Worm (Caenorhabditis elegans) whole organism, midembryonic: ENCODE results near the gene C18B2.4.

Experiments
- T22C8.4 ChIP-seq: fragments of 200-800 bp; sonication (Bioruptor generic); IDR thresholded peaks from 2 replicates; pipeline ENCODE4 v1.3.6; 2022; ENCODE audit warnings: missing genetic modification characterization, missing compliant biosample characterization
- cog-1 ChIP-seq: sonication (generic microtip); optimal IDR thresholded peaks from 2 replicates; lab custom pipeline; 2016; ENCODE audit warnings: missing genetic modification characterization, missing compliant biosample characterization
- flt-1 ChIP-seq: fragments of 200-800 bp; sonication (Bioruptor generic); IDR thresholded peaks from 2 replicates; pipeline ENCODE4 v1.3.6; 2022; ENCODE audit warnings: missing genetic modification characterization, missing compliant biosample characterization
- klf-2 ChIP-seq: fragments of 200-800 bp; sonication (Bioruptor generic); conservative IDR thresholded peaks from 2 replicates; pipeline ENCODE4 v1.3.6; 2022; ENCODE audit warnings: missing genetic modification reagents, missing genetic modification characterization, missing compliant biosample characterization
- med-1 ChIP-seq: sonication (generic microtip); optimal IDR thresholded peaks from 2 replicates; lab custom pipeline; 2017; ENCODE audit warnings: missing genetic modification characterization, mild to moderate bottlenecking, missing compliant biosample characterization, antibody characterized with exemption, missing genetic modification reagents; ENCODE audit not compliant: insufficient read depth
- ref-1 ChIP-seq: fragments of 200-800 bp; sonication (Bioruptor generic); conservative IDR thresholded peaks from 2 replicates; pipeline ENCODE4 v1.3.6; 2022; ENCODE audit warnings: missing genetic modification reagents, missing genetic modification characterization, missing compliant biosample characterization
- tab-1 ChIP-seq: fragments of 200-800 bp; sonication (Bioruptor generic); IDR thresholded peaks from 2 replicates; pipeline ENCODE4 v1.3.6; 2022; ENCODE audit warnings: missing genetic modification characterization, missing compliant biosample characterization
- ztf-23 ChIP-seq: fragments of 200-800 bp; sonication (Bioruptor generic); IDR thresholded peaks from 2 replicates; pipeline ENCODE4 v1.3.6; 2022; ENCODE audit warnings: missing genetic modification reagents, missing genetic modification characterization, missing compliant biosample characterization
- ztf-29 ChIP-seq: fragments of 200-800 bp; sonication (Bioruptor generic); IDR thresholded peaks from 2 replicates; pipeline ENCODE4 v1.3.6; 2022; ENCODE audit warnings: missing genetic modification reagents, missing genetic modification characterization, missing compliant biosample characterization

Gene C18B2.4

DNA sequence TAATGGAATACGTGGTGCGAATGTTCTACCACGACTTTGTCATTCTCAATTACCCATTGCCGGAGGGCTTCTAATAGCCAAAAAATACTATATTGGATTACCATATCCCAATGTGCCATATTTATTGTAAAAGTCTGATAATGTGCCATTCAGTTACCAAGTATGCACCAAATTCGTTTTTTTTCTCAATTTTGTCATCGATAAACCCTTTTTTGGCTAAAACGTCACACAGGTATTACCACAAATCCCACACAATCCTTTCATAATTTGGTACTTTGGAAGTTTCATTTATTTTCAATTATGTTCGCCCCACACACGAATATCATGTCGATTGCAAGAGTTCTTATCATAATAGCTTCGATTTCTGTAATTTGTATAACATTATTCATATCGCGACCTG lies 22.5 kb upstream of the C18B2.4 start, which contains the start of gene vep-2:
Gene vep-2, plus strand, starts transcription at position 301 of the 400 bp plus-strand sequence.
- no peak for TF ChIP-seq ref-1 (GFP tag; lab: Robert Waterston, UW)

DNA sequence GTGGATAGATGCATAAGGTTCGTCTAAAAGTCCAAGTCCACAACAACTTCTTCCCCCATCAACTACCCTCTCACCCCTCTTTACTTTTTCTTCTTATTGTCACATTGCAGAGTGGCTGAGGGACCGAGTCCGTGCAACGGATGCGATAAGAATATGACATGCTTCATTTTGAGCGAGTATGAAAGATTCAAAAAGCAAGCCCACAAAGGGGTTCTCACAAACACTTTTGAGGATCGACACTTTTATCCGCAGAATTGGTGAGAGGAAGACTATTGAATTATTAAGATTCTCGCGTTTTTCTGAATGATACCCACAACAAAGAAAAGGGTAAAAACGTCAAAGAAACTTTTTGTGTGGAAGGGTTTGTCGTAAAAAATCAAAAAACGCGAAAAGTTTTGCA lies 20.1 kb upstream of the C18B2.4 start:
- no peak for TF ChIP-seq ref-1 (GFP tag; lab: Robert Waterston, UW)
- no peak for TF ChIP-seq med-1 (GFP tag; lab: Kevin White, UChicago)
- no peak for TF ChIP-seq klf-2 (GFP tag; lab: Robert Waterston, UW)
- TF ChIP-seq T22C8.4 (GFP tag; lab: Robert Waterston, UW), result no peak
- TF ChIP-seq ztf-29 (GFP tag; lab: Robert Waterston, UW), result no peak
- no peak for TF ChIP-seq cog-1
- no peak for TF ChIP-seq flt-1 (GFP tag; lab: Robert Waterston, UW)
- TF ChIP-seq ztf-23 (GFP tag; lab: Robert Waterston, UW), result no peak
- no peak for TF ChIP-seq tab-1

DNA sequence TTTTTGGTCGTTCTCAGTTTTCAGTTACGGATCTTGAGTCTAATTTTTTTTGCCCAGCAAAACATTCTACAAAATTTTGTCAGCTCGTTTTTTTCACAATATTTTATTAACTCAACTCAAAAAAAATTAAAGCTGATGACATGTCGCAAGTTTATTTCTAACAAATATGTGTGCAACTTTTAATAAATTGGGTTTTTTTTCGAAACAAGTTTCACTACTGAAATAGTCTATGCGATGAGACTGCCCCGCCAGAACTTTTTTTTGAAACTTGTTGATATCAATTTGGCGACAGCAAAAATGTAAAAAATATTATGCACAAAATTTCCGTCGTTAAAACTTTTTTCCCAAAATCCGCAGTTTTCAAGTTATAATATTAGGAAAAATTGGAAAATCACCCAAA lies 17.6 kb upstream of the C18B2.4 start, which contains the start of gene C18B2.2:
Gene C18B2.2, plus strand, starts transcription at position 301 of the 400 bp plus-strand sequence.
- TF ChIP-seq tab-1 (no peak), cog-1 (no peak), med-1 (GFP tag; lab: Kevin White, UChicago) (no peak), klf-2 (GFP tag; lab: Robert Waterston, UW) (no peak), ztf-23 (GFP tag; lab: Robert Waterston, UW) (no peak)

DNA sequence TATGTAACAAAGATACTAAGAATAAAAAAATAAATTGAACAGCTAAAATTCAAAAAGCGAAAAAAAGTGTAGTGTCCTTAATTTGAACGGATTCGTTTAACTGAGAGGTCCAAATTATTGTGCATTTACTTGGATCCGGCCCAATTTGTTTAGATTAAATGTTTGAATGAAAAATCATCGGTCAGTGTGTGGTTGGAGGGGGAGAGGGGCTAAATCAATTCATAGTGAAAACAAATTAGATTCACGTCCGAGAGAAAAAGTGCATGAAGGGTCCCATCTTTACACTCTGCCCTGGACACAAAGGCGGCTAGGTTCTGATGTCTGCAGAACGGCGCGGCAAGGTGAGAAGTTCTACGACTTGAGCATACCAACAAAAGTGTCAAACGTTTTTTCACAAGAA lies 13.3 kb upstream of the C18B2.4 start:
- TF ChIP-seq med-1 (GFP tag; lab: Kevin White, UChicago), result no peak
- TF ChIP-seq ztf-23 (GFP tag; lab: Robert Waterston, UW), result no peak
- no peak for TF ChIP-seq T22C8.4 (GFP tag; lab: Robert Waterston, UW)
- no peak for TF ChIP-seq cog-1
- no peak for TF ChIP-seq ref-1 (GFP tag; lab: Robert Waterston, UW)
- TF ChIP-seq tab-1, result no peak
- TF ChIP-seq klf-2 (GFP tag; lab: Robert Waterston, UW), result no peak
- TF ChIP-seq ztf-29 (GFP tag; lab: Robert Waterston, UW), result no peak
- TF ChIP-seq flt-1 (GFP tag; lab: Robert Waterston, UW), result no peak

DNA sequence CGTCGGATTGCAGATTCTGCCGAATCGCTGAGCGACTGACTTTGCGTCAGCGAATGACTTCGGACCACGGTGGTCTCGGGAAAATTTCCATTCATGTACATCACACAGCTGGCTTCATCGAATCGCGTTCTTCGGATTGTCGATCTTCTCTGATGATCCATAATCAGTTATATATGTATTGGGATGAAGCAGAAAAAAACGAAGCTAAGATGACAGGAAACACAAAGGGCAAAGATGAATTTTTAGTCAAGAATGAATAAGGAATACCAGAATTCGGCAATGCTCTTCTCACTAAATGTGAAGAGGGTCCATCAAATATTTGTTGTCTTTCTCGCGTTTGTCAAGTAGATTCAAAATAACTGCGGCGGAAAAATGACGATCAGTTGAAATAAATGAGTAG lies 11.7 kb upstream of the C18B2.4 start, which contains the start of gene del-9:
Gene del-9, minus strand, starts transcription at position 101 of the 400 bp plus-strand sequence.
- TF ChIP-seq ztf-23 (GFP tag; lab: Robert Waterston, UW), result no peak
- TF ChIP-seq T22C8.4 (GFP tag; lab: Robert Waterston, UW), result no peak
- TF ChIP-seq flt-1 (GFP tag; lab: Robert Waterston, UW), result no peak
- no peak for TF ChIP-seq cog-1
- TF ChIP-seq ztf-29 (GFP tag; lab: Robert Waterston, UW), result no peak

DNA sequence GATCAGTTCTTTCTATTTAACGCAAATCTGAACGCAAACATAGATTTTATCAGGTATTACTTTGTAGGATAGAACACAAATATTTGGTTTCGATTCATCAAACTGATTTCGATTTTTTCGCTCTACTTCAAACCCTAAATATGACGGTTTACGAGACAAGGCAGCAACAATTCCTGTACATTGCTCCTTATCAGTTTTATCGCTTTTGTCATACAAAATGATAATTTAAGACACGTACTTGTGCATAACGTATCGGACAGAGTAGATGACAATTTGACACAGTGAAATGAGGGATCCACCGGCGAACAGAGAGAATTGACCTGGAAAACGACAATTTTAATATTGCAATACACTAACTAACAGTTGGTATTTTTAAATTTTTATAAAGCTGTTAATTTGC lies 8.1 kb upstream of the C18B2.4 start:
- TF ChIP-seq T22C8.4 (GFP tag; lab: Robert Waterston, UW) (no peak), ref-1 (GFP tag; lab: Robert Waterston, UW) (no peak), klf-2 (GFP tag; lab: Robert Waterston, UW) (no peak), ztf-29 (GFP tag; lab: Robert Waterston, UW) (no peak), med-1 (GFP tag; lab: Kevin White, UChicago) (no peak), cog-1 (no peak), tab-1 (no peak), ztf-23 (GFP tag; lab: Robert Waterston, UW) (no peak), flt-1 (GFP tag; lab: Robert Waterston, UW) (no peak)

DNA sequence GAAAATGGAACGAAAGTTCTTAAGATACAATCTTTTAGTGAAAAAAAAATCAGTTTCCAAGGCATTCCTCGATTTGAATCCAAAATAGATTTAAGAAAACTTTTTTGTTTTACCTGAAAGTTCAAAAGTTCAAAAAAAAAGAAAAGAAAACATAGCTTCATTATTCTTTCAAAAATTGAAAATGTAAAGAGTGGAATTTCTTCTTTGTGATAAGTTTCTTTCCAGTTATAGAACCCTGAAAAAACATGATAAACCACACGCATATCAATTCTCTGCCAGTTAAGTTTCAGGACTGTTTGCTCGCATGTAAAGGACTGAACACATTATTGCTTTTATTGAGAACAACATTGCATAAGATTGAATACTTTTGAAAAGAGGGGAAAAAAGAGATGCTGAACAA lies 6.2 kb upstream of the C18B2.4 start:
- TF ChIP-seq med-1 (GFP tag; lab: Kevin White, UChicago) (no peak), flt-1 (GFP tag; lab: Robert Waterston, UW) (no peak), T22C8.4 (GFP tag; lab: Robert Waterston, UW) (no peak)

DNA sequence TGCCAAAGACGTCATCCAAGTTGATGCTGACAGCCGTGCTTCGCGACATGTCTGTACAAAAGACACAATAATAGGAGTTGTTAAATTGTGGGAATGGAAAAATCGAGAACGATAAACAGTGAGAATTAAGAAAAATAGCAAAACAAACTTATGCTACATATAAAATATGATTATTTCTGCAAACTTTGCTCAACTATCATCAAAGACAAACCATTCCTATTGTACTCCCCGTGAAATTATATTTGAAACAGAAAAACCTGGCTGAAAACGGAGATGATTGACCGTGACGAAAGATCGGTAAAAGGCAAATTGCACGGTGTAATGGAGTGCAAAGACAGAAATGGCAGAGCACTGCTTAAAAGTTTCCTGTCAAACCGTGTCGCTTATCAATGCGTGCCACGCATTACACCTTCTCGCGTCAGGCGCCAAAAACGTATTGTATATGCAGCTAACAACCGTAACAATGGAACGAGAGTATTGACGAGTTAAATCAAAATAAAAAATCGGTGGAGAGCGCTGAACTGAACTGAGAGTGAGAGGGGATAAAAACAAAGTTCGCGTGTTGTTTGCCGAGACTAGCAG lies 5.6 kb upstream of the C18B2.4 start, which contains the start of gene C18B2.5:
Gene C18B2.5, minus strand, starts transcription at position 51 of the 582 bp plus-strand sequence.
- no peak for TF ChIP-seq tab-1
- TF ChIP-seq med-1 (GFP tag; lab: Kevin White, UChicago), result no peak
- no peak for TF ChIP-seq klf-2 (GFP tag; lab: Robert Waterston, UW)
- no peak for TF ChIP-seq ref-1 (GFP tag; lab: Robert Waterston, UW)
- no peak for TF ChIP-seq cog-1
- TF ChIP-seq T22C8.4 (GFP tag; lab: Robert Waterston, UW), result no peak
- TF ChIP-seq ztf-29 (GFP tag; lab: Robert Waterston, UW), result no peak
- TF ChIP-seq flt-1 (GFP tag; lab: Robert Waterston, UW), result no peak
- TF ChIP-seq ztf-23 (GFP tag; lab: Robert Waterston, UW), result no peak

DNA sequence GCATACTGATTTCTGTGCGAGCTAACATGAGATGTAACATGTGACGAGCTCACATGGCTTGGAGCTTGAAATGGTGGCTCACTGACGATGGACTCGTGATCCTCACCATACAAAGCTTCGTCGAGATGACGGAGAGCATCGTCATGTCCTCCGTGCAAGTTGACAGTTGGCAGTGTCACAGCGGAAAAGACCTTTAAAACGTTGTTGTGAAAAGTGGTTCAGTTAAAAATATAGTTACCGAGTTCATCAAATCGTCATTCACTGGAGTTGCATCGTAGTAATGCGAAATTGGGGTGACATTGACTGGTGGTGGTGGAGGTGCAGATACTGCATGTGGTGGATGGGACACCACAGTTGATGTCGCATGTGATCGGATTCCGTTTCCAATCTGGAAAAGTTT lies 4.9 kb upstream of the C18B2.4 start:
- TF ChIP-seq klf-2 (GFP tag; lab: Robert Waterston, UW), result no peak
- no peak for TF ChIP-seq T22C8.4 (GFP tag; lab: Robert Waterston, UW)
- TF ChIP-seq flt-1 (GFP tag; lab: Robert Waterston, UW), result no peak
- TF ChIP-seq ref-1 (GFP tag; lab: Robert Waterston, UW), result no peak
- no peak for TF ChIP-seq med-1 (GFP tag; lab: Kevin White, UChicago)
- TF ChIP-seq tab-1, result no peak
- no peak for TF ChIP-seq cog-1

DNA sequence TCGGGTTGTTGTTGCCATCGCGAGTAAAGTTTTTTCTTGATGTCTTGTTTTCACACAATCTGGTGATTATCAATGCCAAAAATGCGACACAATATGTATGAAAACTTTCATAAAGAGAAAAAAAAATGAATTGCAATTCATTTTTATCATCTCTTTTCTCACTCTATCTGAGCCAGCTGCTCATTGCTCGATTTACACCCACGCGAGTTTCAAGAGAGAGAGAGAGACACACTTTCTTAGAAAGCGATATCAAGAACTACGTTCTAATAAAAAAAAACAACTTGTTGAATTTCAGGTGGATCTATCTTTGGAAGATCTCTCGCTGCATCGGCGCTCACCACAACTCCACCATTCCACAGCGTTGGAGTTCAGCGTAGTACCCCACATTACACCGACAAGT lies 2.9 kb downstream of the C18B2.4 start:
- TF ChIP-seq T22C8.4 (GFP tag; lab: Robert Waterston, UW) (no peak), ref-1 (GFP tag; lab: Robert Waterston, UW) (no peak), flt-1 (GFP tag; lab: Robert Waterston, UW) (no peak), ztf-29 (GFP tag; lab: Robert Waterston, UW) (no peak), klf-2 (GFP tag; lab: Robert Waterston, UW) (no peak), ztf-23 (GFP tag; lab: Robert Waterston, UW) (no peak), med-1 (GFP tag; lab: Kevin White, UChicago) (no peak)
